Worm (Caenorhabditis elegans) whole organism, dauer: ENCODE measurements around the gene B0001.3.
"Not testable (repeated sequence)": the region's sequence is repeated elsewhere in the genome, so short reads cannot be mapped to it uniquely, and the experiment has no call there.

ENCODE experiments used
- unc-62 ChIP-seq: sonication (generic microtip); optimal IDR thresholded peaks from 2 replicates; lab custom pipeline; 2017; ENCODE audit warnings: missing biosample characterization, missing genetic modification reagents, missing genetic modification characterization

Gene B0001.3

DNA sequence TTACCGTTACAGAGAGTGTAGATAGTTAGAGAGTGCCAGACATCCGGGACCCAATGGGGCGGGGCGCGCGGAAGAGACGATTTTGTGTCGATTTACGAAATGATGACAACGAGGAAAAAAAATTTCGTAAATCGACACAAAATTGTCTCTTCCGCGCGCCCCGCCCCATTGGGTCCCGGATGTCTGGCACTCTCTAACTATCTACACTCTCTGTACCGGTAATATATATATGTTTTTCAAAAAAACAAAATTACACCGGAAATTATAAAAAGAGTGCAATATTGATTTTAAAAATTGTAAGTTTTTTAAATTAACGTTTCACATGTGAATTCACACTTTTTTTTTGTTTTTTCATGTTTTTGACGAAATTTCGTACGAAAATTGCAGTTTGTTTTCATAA, 7.4 kb downstream of the B0001.3 start, which contains the start of gene B0001.4:
Gene B0001.4 (minus strand): TSS at position 101 of the 400 bp plus-strand sequence.
- TF ChIP-seq unc-62 (GFP tag; lab: Kevin White, UChicago): not testable (repeated sequence)

DNA sequence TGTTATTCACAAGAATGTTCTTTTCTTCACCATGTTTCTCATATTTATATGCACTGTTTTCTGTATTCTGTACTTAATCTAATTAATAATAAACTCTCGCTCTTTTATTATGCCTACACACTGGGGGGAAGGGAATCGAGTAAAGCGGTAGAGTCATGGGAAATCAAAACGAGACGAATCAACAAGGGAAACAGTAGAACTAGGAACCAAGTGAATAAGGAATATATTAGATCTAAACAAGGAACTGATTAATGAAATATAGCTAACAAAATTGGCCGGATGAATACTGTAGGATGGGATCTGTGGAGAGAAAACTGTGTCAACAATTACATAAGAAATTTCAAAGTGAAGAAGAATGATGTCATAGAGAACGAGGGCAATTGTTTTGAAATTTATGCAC, 10.5 kb downstream of the B0001.3 start:
- no peak for TF ChIP-seq unc-62 (GFP tag; lab: Kevin White, UChicago)

DNA sequence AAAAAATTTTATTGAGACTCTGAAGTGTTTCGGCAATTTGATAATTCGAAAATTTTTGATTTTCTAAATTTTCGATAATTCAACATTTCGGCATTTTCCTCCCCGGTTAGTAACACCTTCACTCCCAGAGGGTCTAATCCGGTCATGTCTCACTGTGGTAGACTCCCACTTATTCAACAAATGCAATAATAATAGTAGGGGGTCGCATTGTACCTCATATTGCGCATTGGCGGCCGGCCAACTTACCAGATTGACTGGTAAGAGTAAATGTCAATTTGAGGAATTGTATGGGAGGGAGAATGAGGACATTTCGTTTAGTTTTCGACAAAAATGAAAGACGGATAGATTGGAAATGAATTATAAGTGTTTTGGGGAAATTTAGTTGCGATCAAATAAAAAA, 11.8 kb downstream of the B0001.3 start:
- no peak for TF ChIP-seq unc-62 (GFP tag; lab: Kevin White, UChicago)

DNA sequence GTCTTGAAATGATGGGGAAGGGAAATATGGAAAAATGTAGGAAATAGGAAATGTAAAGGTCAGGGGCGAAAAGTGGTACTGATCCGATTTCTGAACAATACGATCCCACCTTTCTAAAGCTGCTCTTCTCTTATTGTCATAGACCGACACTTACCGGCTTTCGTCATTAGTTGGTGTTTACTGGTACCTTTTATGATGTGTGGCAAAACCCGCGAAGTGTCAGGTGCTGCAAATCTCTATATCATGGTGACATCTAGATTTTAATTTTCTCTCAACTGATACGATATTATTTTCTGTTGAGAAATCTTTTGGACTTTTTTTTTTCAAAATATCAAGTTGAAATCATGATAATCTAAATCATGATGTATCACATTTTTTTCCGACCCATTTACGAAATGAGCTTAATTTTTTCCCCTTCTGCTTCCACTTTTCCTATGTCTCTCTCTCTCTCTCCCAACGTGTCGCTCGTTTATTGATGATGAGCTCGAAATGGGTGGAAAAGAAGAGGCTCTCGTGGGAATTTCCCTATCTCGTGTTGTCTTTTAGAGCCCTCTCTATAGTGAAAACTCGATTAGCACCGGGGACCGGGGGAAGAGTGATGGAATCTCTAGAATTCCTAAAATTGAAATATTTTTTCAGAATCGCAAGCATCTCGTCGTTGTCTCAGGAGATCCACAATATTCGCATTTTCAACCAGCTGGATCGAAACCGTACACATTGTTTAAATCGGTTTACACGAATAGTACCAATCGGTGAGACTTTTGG, 14.0 kb downstream of the B0001.3 start:
- TF ChIP-seq unc-62 (GFP tag; lab: Kevin White, UChicago): no peak

DNA sequence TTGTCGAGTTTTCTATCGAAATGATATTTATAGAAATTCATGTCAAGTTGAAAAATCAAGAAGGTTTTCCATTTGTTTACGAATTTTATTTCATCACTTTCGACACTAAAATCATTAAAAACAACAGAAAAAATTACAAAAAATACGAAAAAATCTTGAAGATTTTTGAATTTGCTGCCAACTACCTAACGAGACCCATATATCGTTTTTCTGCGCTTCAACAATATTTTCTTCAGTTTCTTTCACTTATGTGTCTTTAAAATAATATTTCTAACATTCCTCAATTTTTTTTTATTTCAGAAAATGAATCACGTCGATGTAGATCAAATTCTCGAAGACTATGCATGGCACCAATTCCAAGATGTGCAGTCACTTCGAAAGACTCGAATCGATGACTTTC, 16.3 kb downstream of the B0001.3 start, which contains the start of gene lin-24:
Gene lin-24 (plus strand): TSS at position 301 of the 400 bp plus-strand sequence.
- no peak for TF ChIP-seq unc-62 (GFP tag; lab: Kevin White, UChicago)

DNA sequence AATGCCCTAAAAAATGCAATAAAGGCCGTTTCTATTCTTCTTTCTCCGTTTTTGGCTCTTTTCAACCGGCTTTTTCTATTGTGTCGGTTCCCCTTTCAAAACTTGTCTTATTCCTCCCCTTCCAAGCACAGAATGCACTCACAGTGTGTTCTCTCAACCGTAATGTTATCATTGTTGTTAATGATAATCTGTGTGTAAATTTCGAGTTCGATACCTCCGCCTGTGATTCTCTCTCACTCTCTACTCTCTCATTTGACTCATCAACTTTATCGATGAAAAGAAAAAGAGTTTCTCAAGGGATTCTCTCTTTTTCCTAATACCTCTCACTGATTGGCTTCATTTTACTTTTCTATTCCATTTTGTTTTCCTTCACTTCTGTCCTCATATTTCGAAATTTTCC, 16.8 kb downstream of the B0001.3 start:
- TF ChIP-seq unc-62 (GFP tag; lab: Kevin White, UChicago): no peak

DNA sequence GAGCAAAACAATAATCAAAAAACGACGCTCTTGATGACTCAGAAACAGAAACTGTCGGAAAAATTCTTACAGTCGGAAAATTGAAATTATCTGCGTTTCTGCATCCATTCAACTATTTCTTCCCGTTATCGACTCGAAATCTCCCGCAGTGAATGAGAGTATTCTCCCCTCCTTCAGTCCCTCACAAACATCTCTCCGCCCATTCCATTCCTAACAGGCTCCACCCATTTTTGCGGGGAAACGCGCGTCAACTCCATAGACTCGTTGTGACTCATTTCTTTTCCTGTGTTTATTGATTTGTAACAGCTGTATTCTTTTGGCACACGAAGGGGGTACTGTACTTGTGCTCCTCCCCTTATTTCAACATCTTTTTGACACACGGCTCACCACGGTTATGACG, 17.7 kb downstream of the B0001.3 start:
- TF ChIP-seq unc-62 (GFP tag; lab: Kevin White, UChicago): no peak

DNA sequence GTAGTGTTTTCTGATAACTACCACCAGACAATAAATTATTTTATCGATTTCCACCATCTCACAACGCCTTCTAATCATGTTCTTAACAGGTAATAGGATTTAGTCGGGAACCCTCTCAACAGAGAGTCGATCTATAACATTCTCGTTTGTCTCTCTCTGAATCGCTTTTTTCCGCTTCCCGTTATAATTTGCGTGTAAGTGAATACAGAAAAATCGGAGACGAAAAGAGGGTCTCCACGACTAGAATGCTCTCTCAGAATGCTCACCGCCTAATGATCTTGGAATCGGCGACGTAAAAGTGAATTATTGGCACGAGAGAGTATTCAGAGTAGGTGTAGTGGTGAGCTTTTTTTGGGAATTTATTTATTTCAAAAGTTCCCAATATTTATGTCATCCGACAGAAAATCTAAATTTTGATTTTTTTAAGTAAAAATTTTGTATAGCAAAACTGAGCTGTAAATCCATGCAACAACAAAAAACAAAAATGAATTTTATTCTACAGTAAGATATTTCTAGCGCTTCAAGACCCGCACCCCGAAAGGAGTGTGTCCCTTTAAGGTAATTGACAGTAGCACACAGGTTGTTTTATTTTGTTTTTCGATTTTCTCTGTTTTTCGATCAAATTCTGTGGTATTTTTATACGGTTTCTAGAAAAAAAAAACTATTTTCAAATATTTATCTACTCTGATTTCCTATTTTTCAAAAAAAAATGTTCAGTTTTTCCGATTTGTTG, 18.6 kb downstream of the B0001.3 start:
- no peak for TF ChIP-seq unc-62 (GFP tag; lab: Kevin White, UChicago)

DNA sequence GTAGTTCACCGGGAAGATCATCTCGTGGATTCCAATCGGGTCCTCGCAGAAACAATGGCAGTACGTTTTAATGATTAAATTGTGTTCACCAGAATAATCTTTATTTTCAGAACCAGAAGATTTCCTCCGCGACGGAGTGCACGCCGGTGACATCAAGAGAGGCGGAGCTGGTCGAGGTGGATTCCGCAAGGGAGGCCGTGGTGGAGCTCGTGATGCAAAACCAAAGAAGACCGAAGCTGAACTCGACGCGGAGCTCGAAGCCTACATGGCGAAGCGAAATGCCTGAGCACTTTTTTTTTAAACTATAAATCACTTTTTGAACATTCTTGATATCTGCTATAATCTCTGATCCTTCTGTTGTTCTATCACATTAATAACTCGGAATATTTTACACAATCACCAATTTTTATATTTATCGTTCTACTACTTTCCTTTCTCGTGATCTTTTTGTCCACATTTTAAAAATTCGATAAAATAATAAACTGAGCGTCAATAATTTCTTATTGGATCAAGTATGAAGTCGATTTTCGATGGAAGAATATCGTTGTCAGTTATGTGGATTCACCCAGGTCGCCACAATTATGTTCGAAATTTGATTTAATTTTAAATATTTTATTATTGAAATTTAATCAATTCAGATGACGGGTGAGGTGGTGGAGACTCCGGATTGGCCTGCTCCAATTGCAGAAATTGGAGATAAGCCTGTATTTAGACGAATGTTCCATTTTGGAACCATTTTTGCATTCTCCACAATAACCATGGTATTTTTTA, 21.0 kb downstream of the B0001.3 start, which contains the start of gene dhhc-6:
Gene dhhc-6 (plus strand): TSS at position 639 of the 771 bp plus-strand sequence.
- TF ChIP-seq unc-62 (GFP tag; lab: Kevin White, UChicago): no peak

DNA sequence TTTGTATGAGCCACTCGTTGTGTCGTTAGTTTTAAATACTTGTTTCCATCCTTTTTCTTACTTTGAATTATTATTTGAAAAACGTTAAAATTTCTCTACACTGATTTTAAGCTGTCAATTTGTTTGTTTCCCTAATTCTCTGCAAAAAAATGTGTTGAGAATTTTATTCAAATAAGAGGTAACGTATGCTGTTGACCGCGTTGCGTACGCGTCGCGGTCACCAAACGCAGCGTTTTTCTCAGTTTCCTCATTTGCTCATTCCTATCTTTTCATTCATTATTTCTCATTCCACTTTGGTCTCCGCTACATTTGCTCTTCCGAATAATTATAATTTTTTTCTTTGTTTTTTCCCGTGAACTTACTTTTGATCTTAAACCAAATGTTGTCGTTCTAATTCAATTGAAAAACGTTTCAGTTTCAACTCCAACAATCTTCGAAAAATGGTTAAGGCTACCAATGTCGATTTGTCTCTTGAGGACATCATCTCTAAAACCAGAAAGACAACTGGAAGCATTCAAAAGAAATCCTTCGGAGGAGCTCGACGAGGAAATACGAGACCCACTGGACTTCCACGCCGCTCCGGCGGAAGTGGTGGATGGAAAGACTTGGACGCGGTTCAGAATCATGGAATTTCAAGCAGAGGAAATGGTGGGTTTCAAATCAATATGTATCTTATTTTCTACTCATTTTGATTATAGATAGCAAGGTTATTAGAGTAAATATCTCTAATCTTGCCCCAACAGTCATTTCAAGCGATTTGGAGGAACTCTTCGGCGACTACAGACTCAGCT, 22.5 kb downstream of the B0001.3 start, which contains the start of gene aly-3:
Gene aly-3 (plus strand): TSS at position 409 of the 791 bp plus-strand sequence.
- TF ChIP-seq unc-62 (GFP tag; lab: Kevin White, UChicago): no peak

DNA sequence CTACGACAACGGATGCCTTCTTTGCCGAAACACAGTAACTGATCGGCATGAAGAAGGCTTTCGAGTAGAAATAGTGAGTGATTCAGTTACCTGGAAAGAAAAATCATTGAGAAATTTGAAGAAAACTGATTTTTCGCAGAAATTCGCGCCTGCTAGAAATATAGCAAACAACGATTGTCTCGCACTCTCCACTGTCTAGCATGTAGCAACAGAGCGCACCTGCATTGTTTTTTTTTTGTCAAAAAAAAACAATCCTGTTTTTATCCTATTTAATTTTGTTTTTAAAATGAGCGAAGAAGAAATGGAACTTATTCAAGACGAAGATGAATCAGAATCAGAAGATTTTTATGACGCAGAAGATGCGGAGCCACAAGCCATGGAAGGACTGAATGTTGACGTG, 24.5 kb downstream of the B0001.3 start, which contains the start of the genes ddb-1 and M18.6:
Gene ddb-1 (minus strand): TSS at position 90 of the 400 bp plus-strand sequence.
Gene M18.6 (plus strand): TSS at position 235 of the 400 bp plus-strand sequence.
- no peak for TF ChIP-seq unc-62 (GFP tag; lab: Kevin White, UChicago)

DNA sequence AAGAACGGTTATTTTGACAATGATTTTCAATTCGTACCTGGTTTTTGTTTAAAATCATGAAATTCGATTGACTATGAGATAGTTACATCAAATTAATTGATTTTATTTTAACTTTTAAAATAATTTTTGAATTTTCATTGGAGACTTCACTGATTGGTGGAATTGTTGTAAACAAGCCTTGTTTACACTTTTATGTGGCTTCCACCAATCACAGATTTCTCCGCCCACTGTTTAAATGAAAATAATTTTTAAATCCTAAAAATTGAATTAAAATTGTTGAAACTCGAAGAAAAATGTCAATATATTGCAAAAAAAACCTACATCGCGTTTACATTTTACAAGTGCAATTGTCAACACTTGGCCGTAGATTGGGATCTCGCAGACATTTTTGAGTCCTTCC, 25.0 kb downstream of the B0001.3 start:
- TF ChIP-seq unc-62 (GFP tag; lab: Kevin White, UChicago): no peak

DNA sequence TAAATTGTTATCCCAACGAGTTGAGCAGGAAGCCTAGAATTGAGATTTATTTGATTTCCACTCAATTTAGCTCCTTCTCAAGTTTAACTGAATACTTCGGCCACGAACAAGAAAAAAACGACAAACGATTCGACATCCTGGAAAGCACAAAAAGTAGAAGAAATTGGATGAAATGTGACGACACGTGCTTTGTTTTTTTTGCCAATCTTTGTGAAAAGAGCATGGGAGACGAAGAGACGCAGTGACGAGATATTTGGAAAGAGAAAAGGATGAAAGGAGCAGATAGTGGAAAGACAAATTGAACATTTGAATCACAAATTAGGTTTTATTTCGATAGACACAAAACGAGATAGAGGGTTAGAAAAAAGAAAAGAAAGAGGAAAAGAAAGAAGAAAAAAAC, 31.0 kb downstream of the B0001.3 start:
- TF ChIP-seq unc-62 (GFP tag; lab: Kevin White, UChicago): no peak

DNA sequence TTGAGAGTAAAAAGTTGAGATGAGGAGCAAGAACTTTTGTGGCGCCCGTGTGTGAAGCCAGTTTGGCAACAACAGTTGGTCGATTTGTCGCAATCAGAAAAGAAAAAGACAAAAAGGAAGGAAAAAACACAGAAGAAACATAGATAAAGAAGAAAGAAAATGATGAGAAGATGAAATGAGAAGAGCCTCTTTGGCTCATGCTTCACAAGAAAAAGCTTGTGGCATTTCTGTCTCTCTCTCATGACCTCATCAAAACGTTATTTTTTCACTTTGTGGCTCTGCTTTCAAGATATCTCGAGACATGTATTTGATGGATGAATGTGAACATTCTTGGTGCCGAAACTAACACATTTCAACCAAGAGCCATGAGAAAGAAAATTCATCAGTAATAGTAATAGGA, 32.5 kb downstream of the B0001.3 start:
- TF ChIP-seq unc-62 (GFP tag; lab: Kevin White, UChicago): no peak

DNA sequence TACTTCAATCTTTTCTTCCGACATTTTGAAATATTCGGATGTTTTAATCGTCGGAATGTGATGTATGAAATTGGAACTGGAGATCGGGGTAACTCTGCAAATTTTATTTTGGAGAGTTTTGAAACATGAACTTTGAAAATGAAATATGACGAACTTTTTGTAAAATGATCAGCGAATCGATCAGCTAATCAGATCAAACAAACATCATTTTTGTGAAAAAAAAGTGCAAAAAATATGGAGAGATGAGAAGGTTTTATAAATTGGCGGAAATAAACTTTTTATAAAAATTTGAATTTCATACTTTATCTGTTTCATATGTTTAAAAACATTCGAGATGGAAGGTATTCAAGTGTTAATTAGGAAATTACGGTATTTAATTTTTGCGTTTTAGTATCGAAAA, 34.1 kb downstream of the B0001.3 start, which contains the start of gene dlc-2:
Gene dlc-2 (minus strand): TSS at position 101 of the 400 bp plus-strand sequence.
- TF ChIP-seq unc-62 (GFP tag; lab: Kevin White, UChicago): no peak
